Fruit fly (Drosophila melanogaster) whole organism, embryonic: Measurements from ENCODE around the gene GstD8.

ENCODE experiments used
- Antp ChIP-seq: fragments of 200-800 bp; sonication (Bioruptor generic); optimal IDR thresholded peaks from 3 replicates; lab custom pipeline; 2016; ENCODE audit warnings: missing biosample characterization, missing genetic modification characterization
- B-H2 ChIP-seq: fragments of 200-800 bp; sonication (Bioruptor generic); optimal IDR thresholded peaks from 2 replicates; lab custom pipeline; 2018; ENCODE audit warnings: missing biosample characterization, mild to moderate bottlenecking, missing genetic modification characterization
- C15 ChIP-seq: fragments of 200-800 bp; sonication (Bioruptor generic); IDR thresholded peaks from 3 replicates; pipeline ENCODE4 v1.3.6; 2022; ENCODE audit warnings: missing biosample characterization, missing genetic modification characterization
- CG10959 ChIP-seq: fragments of 200-800 bp; sonication (Bioruptor generic); IDR thresholded peaks from 2 replicates; pipeline ENCODE4 v1.3.6; 2022; ENCODE audit warnings: missing biosample characterization, missing genetic modification characterization
- CG11247 ChIP-seq: fragments of 200-800 bp; sonication (Bioruptor generic); IDR thresholded peaks from 2 replicates; pipeline ENCODE4 v1.3.6; 2022; ENCODE audit warnings: missing biosample characterization, missing genetic modification characterization
- CG12071 ChIP-seq: fragments of 200-800 bp; sonication (Bioruptor generic); optimal IDR thresholded peaks from 3 replicates; lab custom pipeline; 2018; ENCODE audit warnings: missing biosample characterization, mild to moderate bottlenecking, missing genetic modification characterization
- CG13287 ChIP-seq: fragments of 200-800 bp; sonication (Bioruptor generic); IDR thresholded peaks from 2 replicates; pipeline ENCODE4 v1.3.6; 2022; ENCODE audit warnings: missing biosample characterization, missing genetic modification characterization; ENCODE audit not compliant: partially characterized antibody
- CG13424 ChIP-seq: fragments of 200-800 bp; sonication (Bioruptor generic); optimal IDR thresholded peaks from 2 replicates; lab custom pipeline; 2019; ENCODE audit warnings: missing biosample characterization, mild to moderate bottlenecking, missing genetic modification characterization, moderate library complexity
- CG15479 ChIP-seq: fragments of 200-800 bp; sonication (Bioruptor generic); optimal IDR thresholded peaks from 3 replicates; lab custom pipeline; 2019; ENCODE audit warnings: missing biosample characterization, mild to moderate bottlenecking, missing genetic modification characterization, moderate library complexity
- CG15514 ChIP-seq: fragments of 200-800 bp; sonication (Bioruptor generic); optimal IDR thresholded peaks from 3 replicates; lab custom pipeline; 2017; ENCODE audit warnings: missing biosample characterization, missing genetic modification characterization, mild to moderate bottlenecking, moderate library complexity, missing genetic modification reagents
- CG15696 ChIP-seq: fragments of 200-800 bp; sonication (Bioruptor generic); optimal IDR thresholded peaks from 2 replicates; lab custom pipeline; 2019; ENCODE audit warnings: missing biosample characterization, mild to moderate bottlenecking, missing genetic modification characterization, moderate library complexity
- CG17186 ChIP-seq: fragments of 200-800 bp; sonication (Bioruptor generic); optimal IDR thresholded peaks from 3 replicates; lab custom pipeline; 2017; ENCODE audit warnings: missing biosample characterization, missing genetic modification reagents, missing genetic modification characterization
- CG18764 ChIP-seq: fragments of 200-800 bp; sonication (Bioruptor generic); optimal IDR thresholded peaks from 3 replicates; lab custom pipeline; 2016; ENCODE audit warnings: missing biosample characterization, missing genetic modification characterization
- CG2116 ChIP-seq: fragments of 200-800 bp; sonication (Bioruptor generic); optimal IDR thresholded peaks from 3 replicates; lab custom pipeline; 2018; ENCODE audit warnings: missing biosample characterization, mild to moderate bottlenecking, missing genetic modification characterization
- CG31441 ChIP-seq: fragments of 200-800 bp; sonication (Bioruptor generic); IDR thresholded peaks from 2 replicates; pipeline ENCODE4 v1.3.6; 2022; ENCODE audit warnings: missing biosample characterization, missing genetic modification characterization
- CG34224 ChIP-seq: fragments of 200-800 bp; sonication (Bioruptor generic); IDR thresholded peaks from 3 replicates; pipeline ENCODE4 v1.3.6; 2022; ENCODE audit warnings: missing biosample characterization, missing genetic modification characterization; ENCODE audit not compliant: partially characterized antibody
- CG34376 ChIP-seq: fragments of 200-800 bp; sonication (Bioruptor generic); optimal IDR thresholded peaks from 2 replicates; lab custom pipeline; 2018; ENCODE audit warnings: missing biosample characterization, mild to moderate bottlenecking, missing genetic modification characterization
- CG3995 ChIP-seq: fragments of 200-800 bp; sonication (Bioruptor generic); optimal IDR thresholded peaks from 3 replicates; lab custom pipeline; 2016; ENCODE audit warnings: missing biosample characterization, missing genetic modification characterization
- CG4282 ChIP-seq: fragments of 200-800 bp; sonication (Bioruptor generic); optimal IDR thresholded peaks from 2 replicates; lab custom pipeline; 2016; ENCODE audit warnings: missing biosample characterization, missing genetic modification characterization
- CG4617 ChIP-seq: fragments of 200-800 bp; sonication (Bioruptor generic); optimal IDR thresholded peaks from 3 replicates; lab custom pipeline; 2016; ENCODE audit warnings: missing biosample characterization, missing genetic modification characterization, borderline replicate concordance
- CG5953 ChIP-seq: fragments of 200-800 bp; sonication (Bioruptor generic); IDR thresholded peaks from 2 replicates; pipeline ENCODE4 v1.3.6; 2022; ENCODE audit warnings: missing biosample characterization, missing genetic modification characterization
- CG7928 ChIP-seq: fragments of 200-800 bp; sonication (Bioruptor generic); optimal IDR thresholded peaks from 2 replicates; lab custom pipeline; 2017; ENCODE audit warnings: missing biosample characterization, mild to moderate bottlenecking, missing genetic modification characterization
- CG9876 ChIP-seq: fragments of 200-800 bp; sonication (Bioruptor generic); optimal IDR thresholded peaks from 2 replicates; lab custom pipeline; 2016; ENCODE audit warnings: missing biosample characterization, missing genetic modification characterization
- Chrac-16 ChIP-seq: fragments of 200-800 bp; sonication (Bioruptor generic); optimal IDR thresholded peaks from 3 replicates; lab custom pipeline; 2016; ENCODE audit warnings: missing biosample characterization, missing genetic modification characterization
- D ChIP-seq, 2 experiments: fragments of 200-800 bp in 1 of 2; fragments of >200 bp in 1 of 2; sonication (Bioruptor generic) in 1 of 2; optimal IDR thresholded peaks; 2 replicates in 1 of 2; 3 replicates in 1 of 2; lab custom pipeline; 2017; ENCODE audit warnings: mild to moderate bottlenecking in 1 of 2, missing biosample characterization in 1 of 2, missing genetic modification characterization in 1 of 2, missing genetic modification reagents in 1 of 2
- Dref ChIP-seq: fragments of 200-800 bp; sonication (Bioruptor generic); IDR thresholded peaks from 2 replicates; pipeline ENCODE4 v1.3.6; 2022; ENCODE audit warnings: missing biosample characterization, missing genetic modification characterization
- Drgx ChIP-seq: fragments of 200-800 bp; sonication (Bioruptor generic); IDR thresholded peaks from 2 replicates; pipeline ENCODE4 v1.3.6; 2022; ENCODE audit warnings: missing biosample characterization, missing genetic modification characterization
- E2f2 ChIP-seq: fragments of 200-800 bp; sonication (Bioruptor generic); IDR thresholded peaks from 2 replicates; pipeline ENCODE4 v1.3.6; 2022; ENCODE audit warnings: missing biosample characterization, missing genetic modification characterization
- Fer1 ChIP-seq: fragments of 200-800 bp; sonication (Bioruptor generic); optimal IDR thresholded peaks from 2 replicates; lab custom pipeline; 2017; ENCODE audit warnings: missing biosample characterization, mild to moderate bottlenecking, missing genetic modification characterization
- Gug ChIP-seq: fragments of 200-800 bp; sonication (Bioruptor generic); IDR thresholded peaks from 4 replicates; pipeline ENCODE4 v1.3.6; 2022; ENCODE audit warnings: missing biosample characterization, missing genetic modification characterization
- HmgZ ChIP-seq: fragments of 200-800 bp; sonication (Bioruptor generic); optimal IDR thresholded peaks from 2 replicates; lab custom pipeline; 2018; ENCODE audit warnings: missing biosample characterization, mild to moderate bottlenecking, missing genetic modification characterization
- Oaz ChIP-seq: fragments of 200-800 bp; sonication (Bioruptor generic); IDR thresholded peaks from 2 replicates; pipeline ENCODE4 v1.3.6; 2022; ENCODE audit warnings: missing biosample characterization, missing genetic modification characterization
- Usf ChIP-seq: fragments of 200-800 bp; sonication (Bioruptor generic); optimal IDR thresholded peaks from 2 replicates; lab custom pipeline; 2017; ENCODE audit warnings: missing genotype, missing biosample characterization, missing genetic modification characterization
- amos ChIP-seq: fragments of 200-800 bp; sonication (Bioruptor generic); IDR thresholded peaks from 2 replicates; pipeline ENCODE4 v1.3.6; 2022; ENCODE audit warnings: missing biosample characterization, missing genetic modification characterization; ENCODE audit not compliant: partially characterized antibody
- btn ChIP-seq: fragments of 200-800 bp; sonication (Bioruptor generic); optimal IDR thresholded peaks from 2 replicates; lab custom pipeline; 2016; ENCODE audit warnings: missing biosample characterization, missing genetic modification characterization
- cato ChIP-seq: fragments of 200-800 bp; sonication (Bioruptor generic); optimal IDR thresholded peaks from 2 replicates; lab custom pipeline; 2016; ENCODE audit warnings: missing biosample characterization, missing genetic modification characterization, borderline replicate concordance
- cg ChIP-seq: fragments of 200-800 bp; sonication (Bioruptor generic); optimal IDR thresholded peaks from 3 replicates; lab custom pipeline; 2019; ENCODE audit warnings: missing biosample characterization, mild to moderate bottlenecking, missing genetic modification characterization, moderate library complexity
- crc ChIP-seq: fragments of 200-800 bp; sonication (Bioruptor generic); optimal IDR thresholded peaks from 2 replicates; lab custom pipeline; 2016; ENCODE audit warnings: missing biosample characterization, missing genetic modification characterization
- dysf ChIP-seq: fragments of 200-800 bp; sonication (Bioruptor generic); IDR thresholded peaks from 3 replicates; pipeline ENCODE4 v1.3.6; 2022; ENCODE audit warnings: missing biosample characterization, missing genetic modification characterization
- ftz-f1 ChIP-seq: fragments of 200-800 bp; sonication (Bioruptor generic); optimal IDR thresholded peaks from 2 replicates; lab custom pipeline; 2016; ENCODE audit warnings: missing biosample characterization, missing genetic modification characterization
- fu2 ChIP-seq: fragments of 200-800 bp; sonication (Bioruptor generic); optimal IDR thresholded peaks from 2 replicates; lab custom pipeline; 2016; ENCODE audit warnings: missing biosample characterization, missing genetic modification characterization
- gro ChIP-seq: fragments of 200-800 bp; sonication (Bioruptor generic); optimal IDR thresholded peaks from 2 replicates; lab custom pipeline; 2016; ENCODE audit warnings: missing biosample characterization, missing genetic modification characterization
- hb ChIP-seq: fragments of 200-800 bp; sonication (Bioruptor generic); IDR thresholded peaks from 3 replicates; pipeline ENCODE4 v1.3.6; 2022; ENCODE audit warnings: missing biosample characterization, missing genetic modification characterization; ENCODE audit not compliant: partially characterized antibody
- hbn ChIP-seq: fragments of 200-800 bp; sonication (Bioruptor generic); IDR thresholded peaks from 2 replicates; pipeline ENCODE4 v1.3.6; 2022; ENCODE audit warnings: missing biosample characterization, missing genetic modification characterization; ENCODE audit not compliant: partially characterized antibody
- row ChIP-seq: fragments of 200-800 bp; sonication (Bioruptor generic); IDR thresholded peaks from 3 replicates; pipeline ENCODE4 v1.3.6; 2022; ENCODE audit warnings: missing biosample characterization, missing genetic modification characterization
- sd ChIP-seq: fragments of 200-800 bp; sonication (Bioruptor generic); optimal IDR thresholded peaks from 3 replicates; lab custom pipeline; 2018; ENCODE audit warnings: missing biosample characterization, mild to moderate bottlenecking, missing genetic modification characterization, moderate library complexity
- tgo ChIP-seq: fragments of 200-800 bp; sonication (Bioruptor generic); IDR thresholded peaks from 3 replicates; pipeline ENCODE4 v1.3.6; 2022; ENCODE audit warnings: missing biosample characterization, missing genetic modification characterization
- tll ChIP-seq, 2 experiments: fragments of 200-800 bp in 1 of 2; fragments of >200 bp in 1 of 2; sonication (Bioruptor generic) in 1 of 2; optimal IDR thresholded peaks; 2 replicates each; lab custom pipeline; 2017 to 2019; ENCODE audit warnings: missing biosample characterization in 2 of 2, missing genetic modification characterization in 2 of 2, mild to moderate bottlenecking in 1 of 2, moderate library complexity in 1 of 2
- toy ChIP-seq: fragments of 200-800 bp; sonication (Bioruptor generic); IDR thresholded peaks from 2 replicates; pipeline ENCODE4 v1.3.6; 2022; ENCODE audit warnings: missing biosample characterization, missing genetic modification characterization
- wek ChIP-seq: fragments of 200-800 bp; sonication (Bioruptor generic); optimal IDR thresholded peaks from 3 replicates; lab custom pipeline; 2018; ENCODE audit warnings: missing biosample characterization, mild to moderate bottlenecking, missing genetic modification characterization, moderate library complexity

The GstD8 gene

dm6 chr3R:12398620-12399247, 18.9 kb downstream of the GstD8 start, which contains the start of gene Cyp9f3 (continued):
- TF ChIP-seq cg (peak; percentile 40), Oaz (GFP tag; lab: Robert Waterston, UW) (no peak), Usf (GFP tag; lab: Kevin White, UChicago) (no peak), CG3995 (no peak), hb (no peak), gro (GFP tag; lab: Kevin White, UChicago) (peak; percentile 14), CG15479 (no peak), CG17186 (GFP tag; lab: Kevin White, UChicago) (no peak), toy (GFP tag; lab: Robert Waterston, UW) (no peak), ftz-f1 (GFP tag; lab: Kevin White, UChicago) (peak; percentile 75), E2f2 (GFP tag; lab: Robert Waterston, UW) (no peak), Antp (no peak), Gug (GFP tag; lab: Robert Waterston, UW) (no peak), Drgx (no peak), CG34224 (GFP tag; lab: Robert Waterston, UW) (no peak), B-H2 (no peak), Chrac-16 (no peak), amos (peak; percentile 33; the same call in 1 of the 2 replicates), fu2 (GFP tag; lab: Kevin White, UChicago) (no peak), dysf (GFP tag; lab: Robert Waterston, UW) (0 out of 3 replicates have a peak, but pooled peaks have one; percentile 22), CG10959 (no peak), CG7928 (no peak), cato (GFP tag; lab: Kevin White, UChicago) (no peak), CG5953 (no peak), CG4282 (no peak), CG13424 (tag; lab: Kevin White, UChicago) (no peak), Dref (GFP tag; lab: Robert Waterston, UW) (0 out of 2 replicates have a peak, but pooled peaks have one; percentile 10), HmgZ (peak; percentile 13), C15 (GFP tag; lab: Robert Waterston, UW) (no peak), CG31441 (GFP tag; lab: Robert Waterston, UW) (no peak), D (optimal IDR thresholded peaks at IDR 0.05; lab: Kevin White, UChicago) (no peak), D (GFP tag; optimal IDR thresholded peaks at IDR 0.05; lab: Kevin White, UChicago) (no peak), sd (tag; lab: Kevin White, UChicago) (no peak), CG11247 (GFP tag; lab: Robert Waterston, UW) (no peak), tgo (GFP tag; lab: Robert Waterston, UW) (no peak), CG9876 (no peak), tll (GFP tag; optimal IDR thresholded peaks at IDR 0.05; lab: Kevin White, UChicago) (no peak), CG15514 (GFP tag; lab: Kevin White, UChicago) (peak; percentile 3), wek (GFP tag; lab: Kevin White, UChicago) (no peak)

- TF ChIP-seq CG18764 (GFP tag; lab: Kevin White, UChicago) = no peak
- peak; percentile 44 for TF ChIP-seq CG34376 (GFP tag; lab: Kevin White, UChicago)
- peak in 1 of 2 experiments; percentile 62 for TF ChIP-seq tll (GFP tag; optimal IDR thresholded peaks at IDR 0.05; lab: Kevin White, UChicago)
- TF ChIP-seq Fer1 (GFP tag; lab: Kevin White, UChicago) = peak; percentile 21
- TF ChIP-seq hbn = peak; percentile 48
- peak; percentile 2 for TF ChIP-seq CG4617
- no peak for TF ChIP-seq crc
- TF ChIP-seq CG2116 (GFP tag; lab: Kevin White, UChicago) = peak; percentile 32
- no peak for TF ChIP-seq CG15696 (tag; lab: Kevin White, UChicago)
- TF ChIP-seq CG13287 (GFP tag; lab: Robert Waterston, UW) = peak; percentile 73
- TF ChIP-seq row (GFP tag; lab: Robert Waterston, UW) = no peak; the same call in 2 of the 3 replicates
- peak; percentile 44 for TF ChIP-seq CG12071 (GFP tag; lab: Kevin White, UChicago)
- peak; percentile 52; the same call in 1 of the 2 replicates for TF ChIP-seq amos
- no peak for TF ChIP-seq btn (GFP tag; lab: Kevin White, UChicago)
Measured at dm6 chr3R:12401672-12402296, 22.0 kb downstream of the GstD8 start, which contains the start of gene DNAlig3. TSS of gene DNAlig3 (minus strand) at chr3R:12401839.
